Worm (Caenorhabditis elegans): ENCODE results near the gene F01D5.10.
"Not testable (repeated sequence)": the region's sequence is repeated elsewhere in the genome, so short reads cannot be mapped to it uniquely, and the experiment has no call there.

Gene F01D5.10

DNA sequence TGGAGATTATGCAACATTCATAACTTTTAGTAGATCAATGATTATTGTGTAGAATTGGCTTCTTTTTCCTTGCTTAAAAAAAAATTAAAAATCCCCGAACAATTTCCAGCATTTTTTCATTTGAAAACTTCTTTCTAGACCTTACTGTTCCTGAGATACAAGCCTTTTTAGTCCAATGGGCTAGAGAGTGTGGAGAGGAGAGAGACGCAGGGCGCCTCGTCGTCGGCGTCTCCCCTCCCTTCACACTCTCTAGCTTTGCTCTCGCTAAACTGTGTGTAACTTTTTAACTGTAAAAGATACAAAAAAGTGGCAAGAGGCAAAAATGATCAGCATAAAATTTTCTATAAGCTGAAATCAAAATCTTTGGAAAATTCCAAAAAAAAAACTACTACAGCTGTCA is 15.9 kb downstream of the F01D5.10 start:
- no peak for TF ChIP-seq unc-62 (GFP tag; optimal IDR thresholded peaks at IDR 0.05)

DNA sequence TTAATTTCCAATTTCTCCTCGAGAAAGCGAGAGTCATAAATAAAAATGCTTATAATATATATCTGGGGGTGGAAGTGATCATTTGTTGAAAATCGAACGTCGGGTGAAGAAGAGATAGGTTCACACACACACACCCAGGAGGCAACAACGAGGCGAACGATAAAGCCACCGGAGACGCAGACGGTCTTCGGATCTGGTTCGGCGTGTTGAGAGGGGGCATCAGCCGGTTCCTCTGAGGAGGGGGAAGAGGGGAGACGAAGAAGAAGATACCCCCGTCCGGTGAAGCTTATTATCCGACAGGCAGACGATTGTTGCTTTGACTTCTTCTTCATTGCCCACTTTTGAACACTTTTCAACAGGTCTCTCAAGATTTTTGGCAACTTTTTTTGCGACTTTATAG is 16.4 kb downstream of the F01D5.10 start:
- TF ChIP-seq unc-62 (GFP tag; optimal IDR thresholded peaks at IDR 0.05): no peak

DNA sequence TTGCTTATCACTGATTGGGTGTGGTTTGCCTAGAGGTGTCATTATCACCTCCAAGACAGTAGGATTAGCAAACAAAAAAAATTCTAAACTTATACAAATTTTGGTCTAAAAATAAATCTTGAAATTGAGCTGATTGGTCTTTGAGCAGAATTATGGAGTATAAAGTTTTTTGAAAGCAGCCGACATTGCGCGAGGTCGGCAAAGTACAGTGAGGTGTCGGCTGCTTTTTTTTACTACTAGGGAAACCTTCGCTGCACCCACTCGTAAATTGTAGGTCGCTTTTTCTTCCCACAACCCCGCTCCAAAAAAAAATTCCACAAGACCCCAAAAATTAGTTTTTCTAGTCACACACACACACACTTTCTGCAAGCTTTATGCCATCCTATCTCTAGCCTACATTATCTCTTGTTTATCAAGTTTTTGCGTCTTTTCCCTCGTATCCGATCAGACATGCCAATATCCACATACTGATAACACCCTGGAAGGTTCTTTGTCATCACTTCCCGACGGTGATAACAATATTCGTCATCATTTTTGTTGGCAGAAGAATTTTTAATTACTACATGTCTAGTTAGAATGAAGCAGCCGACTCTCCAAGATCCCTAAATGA is 17.2 kb downstream of the F01D5.10 start:
- TF ChIP-seq unc-62 (GFP tag; optimal IDR thresholded peaks at IDR 0.05): no peak

DNA sequence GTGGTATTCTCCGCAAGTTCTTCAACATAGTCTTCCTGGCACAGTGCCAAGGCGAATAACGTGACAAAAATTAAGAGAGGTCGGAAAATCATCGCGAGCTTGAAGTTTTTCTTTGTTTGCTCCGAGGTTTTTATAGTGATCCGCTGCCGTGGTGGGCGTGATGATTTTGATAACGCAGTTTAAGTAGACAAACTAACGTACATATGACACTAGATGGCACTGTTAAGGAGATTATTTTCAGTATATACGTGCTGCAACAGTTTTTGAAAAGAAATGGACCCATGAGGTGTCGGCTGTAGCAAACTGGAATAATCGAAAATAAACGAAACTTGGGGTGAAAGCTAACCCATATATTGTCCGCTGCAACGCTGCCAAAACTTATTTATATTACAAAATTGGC is 18.9 kb downstream of the F01D5.10 start, which contains the start of gene F01D5.5:
TSS of gene F01D5.5 (minus strand) at position 101 of the 400 bp plus-strand sequence.
- TF ChIP-seq unc-62 (GFP tag; optimal IDR thresholded peaks at IDR 0.05): no peak

- TF ChIP-seq unc-62 (GFP tag; optimal IDR thresholded peaks at IDR 0.05): not testable (repeated sequence)
Measured at ce11 chrII:14000044-14000443, 21.1 kb downstream of the F01D5.10 start, which contains the start of gene F01D5.3. Gene F01D5.3, minus strand, starts transcription at chrII:14000144.

DNA sequence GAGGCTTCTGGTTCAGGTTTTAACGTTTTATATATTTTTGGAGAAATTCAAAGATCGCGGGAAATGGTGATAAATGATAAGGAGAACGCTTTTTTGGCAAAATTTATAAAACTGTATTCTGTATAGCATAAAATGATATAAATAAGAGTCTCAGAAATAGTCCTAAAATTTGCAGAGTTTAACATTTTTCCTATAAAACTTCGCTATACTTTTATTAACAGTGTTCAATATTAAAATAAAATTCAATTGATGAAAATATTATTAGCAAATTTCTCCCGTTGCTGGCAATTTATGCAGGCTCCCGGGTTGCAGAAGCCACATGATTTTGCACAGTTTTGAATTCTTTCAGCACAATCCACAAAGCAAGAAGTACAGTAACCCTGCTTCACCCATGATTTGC is 22.2 kb downstream of the F01D5.10 start, which contains the start of gene F01D5.2:
TSS of gene F01D5.2 (minus strand) at position 101 of the 400 bp plus-strand sequence.
- TF ChIP-seq unc-62 (GFP tag; optimal IDR thresholded peaks at IDR 0.05): no peak

DNA sequence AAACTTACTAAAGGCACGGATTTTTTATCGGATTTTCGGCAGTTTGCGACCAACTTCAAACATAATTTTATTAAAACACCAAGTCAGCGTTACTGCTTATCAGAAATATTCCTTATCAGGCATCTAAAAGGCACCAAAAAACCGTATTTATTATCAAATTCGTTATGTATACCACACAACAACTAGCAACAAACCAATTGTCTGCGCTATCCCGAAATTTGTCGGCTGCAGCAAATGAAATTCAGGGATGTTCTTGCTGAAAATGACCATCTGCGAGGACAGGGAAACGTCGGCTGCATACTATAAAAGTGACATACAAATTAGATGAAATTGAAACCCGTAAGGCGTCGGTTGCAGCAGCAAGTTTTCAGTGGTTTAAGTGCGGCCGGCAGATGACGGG is 23.1 kb downstream of the F01D5.10 start:
- TF ChIP-seq unc-62 (GFP tag; optimal IDR thresholded peaks at IDR 0.05): no peak

- TF ChIP-seq unc-62 (GFP tag; optimal IDR thresholded peaks at IDR 0.05): no peak
Measured at ce11 chrII:13997477-13997876, 23.7 kb downstream of the F01D5.10 start, which contains the start of gene F01D5.1. Gene F01D5.1, minus strand, starts transcription at chrII:13997581.

DNA sequence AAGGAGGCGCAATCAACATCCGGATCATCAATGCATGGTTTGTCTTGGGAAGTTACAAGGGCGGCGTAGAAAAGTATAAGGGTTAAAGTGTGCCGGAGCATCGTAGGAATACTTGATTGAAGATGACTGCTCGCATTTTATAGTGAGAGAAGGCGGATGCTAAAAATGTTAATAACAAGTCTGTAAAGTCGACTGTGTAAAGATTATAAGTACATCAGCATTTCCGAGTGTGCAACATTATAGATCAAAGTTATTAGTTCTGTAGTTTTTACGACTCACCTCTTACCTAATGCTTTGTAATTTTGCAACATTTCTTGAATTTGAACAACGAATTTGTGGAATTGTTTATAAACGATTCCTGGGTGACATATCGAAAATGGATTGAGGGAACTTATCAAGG is 26.2 kb downstream of the F01D5.10 start, which contains the start of gene Y39G8B.7:
TSS of gene Y39G8B.7 (minus strand) at position 101 of the 400 bp plus-strand sequence.
- no peak for TF ChIP-seq unc-62 (GFP tag; optimal IDR thresholded peaks at IDR 0.05)

DNA sequence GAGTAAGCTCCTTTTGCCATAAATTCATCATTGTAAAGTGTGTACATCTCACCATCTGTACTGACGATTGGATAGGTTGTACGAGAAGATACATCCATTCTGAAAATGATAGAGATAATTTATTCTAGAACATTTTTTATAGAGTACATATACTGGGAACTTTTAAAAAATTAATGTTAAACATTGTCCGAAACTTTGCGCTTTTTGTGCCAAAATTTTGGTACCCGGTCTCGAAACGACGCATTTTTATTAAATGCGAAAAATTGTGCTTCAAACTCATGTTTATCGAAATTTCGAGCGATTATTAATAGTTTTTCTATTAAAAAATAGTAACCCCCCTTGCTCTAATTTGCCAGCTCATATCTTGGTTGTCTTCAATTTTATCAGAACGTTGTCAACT is 29.4 kb downstream of the F01D5.10 start, which contains the start of gene Y39G8B.5:
TSS of gene Y39G8B.5 (minus strand) at position 101 of the 400 bp plus-strand sequence.
- TF ChIP-seq unc-62 (GFP tag; optimal IDR thresholded peaks at IDR 0.05): no peak

DNA sequence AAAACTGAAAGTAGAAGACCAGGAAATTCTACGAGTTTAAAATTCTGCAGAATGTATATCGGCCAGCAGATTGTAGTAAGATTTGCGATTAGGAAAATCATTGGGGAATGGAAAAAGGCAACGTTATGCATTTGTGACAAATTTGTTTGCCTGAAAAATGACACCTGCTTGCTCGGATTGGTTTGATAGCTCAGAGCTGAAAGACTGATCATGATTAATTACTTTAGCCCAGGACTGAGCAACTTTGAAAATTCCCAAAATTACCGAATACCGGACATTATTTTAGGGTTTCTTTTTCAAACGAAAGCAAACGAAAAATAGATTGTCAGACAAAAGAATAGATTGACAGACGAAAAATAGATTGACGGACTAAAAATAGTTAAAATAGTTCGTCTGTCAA is 36.6 kb downstream of the F01D5.10 start, which contains the start of gene sre-47:
TSS of gene sre-47 (minus strand) at position 101 of the 400 bp plus-strand sequence.
- TF ChIP-seq unc-62 (GFP tag; optimal IDR thresholded peaks at IDR 0.05): no peak

DNA sequence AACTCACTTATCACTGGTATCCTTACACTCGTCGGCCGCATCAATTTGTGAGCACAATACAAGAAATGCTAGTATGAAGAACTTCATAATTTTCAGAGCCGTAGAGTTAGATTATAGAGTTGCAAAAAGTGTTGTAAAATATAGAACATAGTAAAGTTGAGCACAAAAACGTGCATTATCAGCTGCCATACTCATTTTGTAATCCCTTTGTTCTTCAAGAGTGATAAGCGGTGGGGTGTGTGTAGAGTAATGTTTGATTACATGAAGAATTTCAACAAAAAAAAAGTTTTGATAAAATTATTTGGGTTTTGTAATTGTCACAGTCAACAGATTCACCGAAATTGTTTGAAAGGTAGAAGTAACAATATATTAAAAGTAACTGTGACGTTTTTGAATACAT is 38.2 kb downstream of the F01D5.10 start, which contains the start of the genes Y39G8B.13 and Y39G8B.10:
TSS of gene Y39G8B.13 (minus strand) at position 125 of the 400 bp plus-strand sequence.
TSS of gene Y39G8B.10 (minus strand) at position 193 of the 400 bp plus-strand sequence.
- no peak for TF ChIP-seq unc-62 (GFP tag; optimal IDR thresholded peaks at IDR 0.05)

DNA sequence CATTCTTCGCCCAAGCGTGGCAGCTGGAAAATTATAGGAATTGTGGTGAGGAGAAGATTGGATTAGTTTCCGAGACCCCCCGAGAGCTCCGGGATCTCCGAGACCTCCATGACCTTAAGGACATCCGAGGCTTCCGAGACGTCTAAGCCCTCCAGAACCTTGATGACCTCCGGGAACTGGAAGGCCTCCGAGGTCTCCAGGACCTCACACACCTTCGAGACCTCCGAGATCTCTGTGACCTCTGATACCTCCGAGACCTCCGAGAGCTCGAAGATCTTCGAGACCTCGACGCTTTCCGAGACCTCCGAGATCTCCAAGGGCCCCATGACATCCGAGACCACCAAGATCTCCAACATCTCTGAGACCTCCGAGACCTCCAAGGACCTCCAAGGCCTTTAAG is 38.9 kb downstream of the F01D5.10 start:
- TF ChIP-seq unc-62 (GFP tag; optimal IDR thresholded peaks at IDR 0.05): no peak

DNA sequence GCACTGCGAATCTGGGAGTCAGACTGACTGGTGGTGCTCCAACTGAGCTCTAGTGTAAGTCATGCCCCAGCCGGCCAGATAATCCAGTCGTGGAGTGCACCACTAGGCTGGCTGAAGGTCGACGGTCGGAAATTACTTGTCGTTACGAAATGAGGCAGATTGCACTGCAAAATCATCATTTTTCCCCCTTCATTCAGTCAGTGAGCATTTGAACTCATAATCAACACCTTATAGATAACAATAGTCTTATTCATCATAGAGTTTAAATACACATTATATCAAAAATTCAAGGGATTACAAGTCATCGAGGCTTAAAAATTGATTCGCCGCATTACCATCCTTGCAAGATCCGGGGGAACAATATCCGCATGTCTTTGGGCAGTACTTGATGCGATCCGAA is 39.3 kb downstream of the F01D5.10 start:
- no peak for TF ChIP-seq unc-62 (GFP tag; optimal IDR thresholded peaks at IDR 0.05)

ce11 chrII:13981097-13981496 is 40.0 kb downstream of the F01D5.10 start, which contains the start of gene Y39G8B.9:
Gene Y39G8B.9, plus strand, starts transcription at chrII:13981365.
- TF ChIP-seq unc-62 (GFP tag; optimal IDR thresholded peaks at IDR 0.05): no peak

DNA sequence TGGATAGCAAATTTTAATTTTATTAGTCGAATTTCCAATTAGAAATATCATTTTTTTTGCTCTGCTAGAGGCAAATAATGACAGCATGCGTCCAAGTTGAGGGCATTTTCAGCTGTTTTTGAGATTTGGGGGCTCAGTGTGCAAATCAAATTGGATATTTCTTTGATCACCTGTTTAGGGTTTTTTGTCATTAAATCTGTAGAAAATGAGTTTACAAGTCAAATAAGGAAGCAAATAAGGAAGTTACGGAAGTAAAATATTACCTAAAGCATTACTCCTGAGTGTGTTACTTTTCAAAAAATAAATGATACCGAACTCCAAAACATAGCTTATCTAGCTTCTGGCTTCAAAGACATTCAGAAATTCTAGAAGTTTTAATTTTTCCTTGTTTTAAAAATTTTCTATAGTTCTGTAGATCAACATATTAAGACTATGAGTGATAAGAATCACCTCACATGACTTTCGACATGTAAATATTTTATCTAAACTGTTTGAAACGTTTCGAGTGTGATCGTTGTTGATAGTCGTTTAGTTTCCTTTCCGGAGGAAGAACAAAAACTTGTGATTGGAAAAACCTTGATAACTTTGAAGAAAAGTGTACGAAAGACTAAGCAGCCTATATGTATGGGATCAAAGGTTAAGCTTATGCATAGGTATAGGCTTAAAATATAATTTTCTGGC is 41.2 kb downstream of the F01D5.10 start, which contains the start of gene sre-48:
TSS of gene sre-48 (minus strand) at position 51 of the 681 bp plus-strand sequence.
- no peak for TF ChIP-seq unc-62 (GFP tag; optimal IDR thresholded peaks at IDR 0.05)

All from whole organism, dauer.